Fruit fly (Drosophila melanogaster) whole organism, pupa: ENCODE measurements around the gene shv.

Experiments used
- CG10348 ChIP-seq: fragments of 200-800 bp; sonication (Bioruptor generic); IDR thresholded peaks from 2 replicates; pipeline ENCODE4 v1.3.6; 2022; ENCODE audit warnings: missing biosample characterization, missing genetic modification characterization
- CG12605 ChIP-seq: fragments of 200-800 bp; sonication (Bioruptor generic); IDR thresholded peaks from 2 replicates; pipeline ENCODE4 v1.3.6; 2022; ENCODE audit warnings: missing biosample characterization, missing genetic modification characterization
- CG13204 ChIP-seq: fragments of 200-800 bp; sonication (Bioruptor generic); optimal IDR thresholded peaks from 2 replicates; lab custom pipeline; 2018; ENCODE audit warnings: missing biosample characterization, mild to moderate bottlenecking, missing genetic modification characterization, moderate library complexity
- CG14655 ChIP-seq: fragments of 200-800 bp; sonication (Bioruptor generic); optimal IDR thresholded peaks from 3 replicates; lab custom pipeline; 2017; ENCODE audit warnings: mild to moderate bottlenecking, missing biosample characterization, missing genetic modification reagents, missing genetic modification characterization
- CG15710 ChIP-seq: fragments of 200-800 bp; sonication (Bioruptor generic); optimal IDR thresholded peaks from 2 replicates; lab custom pipeline; 2018; ENCODE audit warnings: missing biosample characterization, mild to moderate bottlenecking, missing genetic modification characterization, moderate library complexity
- CG17806 ChIP-seq: fragments of 200-800 bp; sonication (Bioruptor generic); optimal IDR thresholded peaks from 2 replicates; lab custom pipeline; 2018; ENCODE audit warnings: missing biosample characterization, mild to moderate bottlenecking, missing genetic modification characterization, moderate library complexity
- CG32121 ChIP-seq: fragments of 200-800 bp; sonication (Bioruptor generic); IDR thresholded peaks from 2 replicates; pipeline ENCODE4 v1.3.6; 2022; ENCODE audit warnings: missing biosample characterization, missing genetic modification characterization
- CG34367 ChIP-seq: fragments of 200-800 bp; sonication (Bioruptor generic); optimal IDR thresholded peaks from 2 replicates; lab custom pipeline; 2018; ENCODE audit warnings: missing biosample characterization, mild to moderate bottlenecking, missing genetic modification characterization
- CG4496 ChIP-seq: fragments of 200-800 bp; sonication (Bioruptor generic); IDR thresholded peaks from 3 replicates; pipeline ENCODE4 v1.3.6; 2022; ENCODE audit warnings: missing biosample characterization, missing genetic modification characterization
- CG8159 ChIP-seq: fragments of 200-800 bp; sonication (Bioruptor generic); optimal IDR thresholded peaks from 3 replicates; lab custom pipeline; 2018; ENCODE audit warnings: missing biosample characterization, mild to moderate bottlenecking, missing genetic modification characterization, moderate library complexity
- CG8301 ChIP-seq: fragments of 200-800 bp; sonication (Bioruptor generic); optimal IDR thresholded peaks from 2 replicates; lab custom pipeline; 2018; ENCODE audit warnings: missing biosample characterization, mild to moderate bottlenecking, missing genetic modification characterization
- CG9948 ChIP-seq: fragments of 200-800 bp; sonication (Bioruptor generic); optimal IDR thresholded peaks from 2 replicates; lab custom pipeline; 2018; ENCODE audit warnings: missing biosample characterization, mild to moderate bottlenecking, missing genetic modification characterization, moderate library complexity
- D1 ChIP-seq: fragments of 200-800 bp; sonication (Bioruptor generic); optimal IDR thresholded peaks from 2 replicates; lab custom pipeline; 2018; ENCODE audit warnings: missing biosample characterization, mild to moderate bottlenecking, missing genetic modification characterization, moderate library complexity
- EcR ChIP-seq: fragments of 200-800 bp; sonication (Bioruptor generic); optimal IDR thresholded peaks from 3 replicates; lab custom pipeline; 2019; ENCODE audit warnings: missing biosample characterization, missing genetic modification characterization, mild to moderate bottlenecking, moderate library complexity, missing genetic modification reagents
- Ets98B ChIP-seq: fragments of 200-800 bp; sonication (Bioruptor generic); IDR thresholded peaks from 2 replicates; pipeline ENCODE4 v1.3.6; 2022; ENCODE audit warnings: missing biosample characterization, missing genetic modification characterization
- Pif1A ChIP-seq: fragments of 200-800 bp; sonication (Bioruptor generic); optimal IDR thresholded peaks from 3 replicates; lab custom pipeline; 2016; ENCODE audit warnings: missing biosample characterization, missing genetic modification characterization
- Pif1B ChIP-seq: fragments of 200-800 bp; sonication (Bioruptor generic); optimal IDR thresholded peaks from 3 replicates; lab custom pipeline; 2016; ENCODE audit warnings: missing biosample characterization, missing genetic modification characterization
- Snoo ChIP-seq: fragments of 200-800 bp; sonication (Bioruptor generic); optimal IDR thresholded peaks from 3 replicates; lab custom pipeline; 2017; ENCODE audit warnings: missing biosample characterization, mild to moderate bottlenecking, missing genetic modification characterization, inconsistent platforms
- fd96Ca ChIP-seq: fragments of 200-800 bp; sonication (Bioruptor generic); IDR thresholded peaks from 3 replicates; pipeline ENCODE4 v1.3.6; 2022; ENCODE audit warnings: missing biosample characterization, missing genetic modification characterization
- gl ChIP-seq: fragments of 200-800 bp; sonication (Bioruptor generic); optimal IDR thresholded peaks from 2 replicates; lab custom pipeline; 2018; ENCODE audit warnings: missing biosample characterization, mild to moderate bottlenecking, missing genetic modification characterization
- rn ChIP-seq: fragments of 200-800 bp; sonication (Bioruptor generic); IDR thresholded peaks from 2 replicates; pipeline ENCODE4 v1.3.6; 2022; ENCODE audit warnings: missing biosample characterization, missing genetic modification characterization

Gene shv

dm6 chr2L:480196-480511 is 27.2 kb downstream of the shv start:
- TF ChIP-seq Ets98B (GFP tag; lab: Robert Waterston, UW): no peak
- TF ChIP-seq CG10348 (GFP tag; lab: Robert Waterston, UW): no peak
- TF ChIP-seq CG17806 (tag; lab: Kevin White, UChicago): no peak
- TF ChIP-seq CG32121 (GFP tag; lab: Robert Waterston, UW): no peak
- no peak for TF ChIP-seq CG9948
- TF ChIP-seq CG12605 (GFP tag; lab: Robert Waterston, UW): no peak
- TF ChIP-seq D1 (tag; lab: Kevin White, UChicago): no peak
- no peak for TF ChIP-seq rn (GFP tag; lab: Robert Waterston, UW)
- TF ChIP-seq CG4496 (GFP tag; lab: Robert Waterston, UW): no peak
- TF ChIP-seq CG8159 (tag; lab: Kevin White, UChicago): no peak
- no peak for TF ChIP-seq EcR (GFP tag; lab: Kevin White, UChicago)
- no peak for TF ChIP-seq CG34367 (tag; lab: Kevin White, UChicago)

- TF ChIP-seq D1 (tag; lab: Kevin White, UChicago) (peak; percentile 100), fd96Ca (GFP tag; lab: Robert Waterston, UW) (no peak), EcR (GFP tag; lab: Kevin White, UChicago) (peak; percentile 98), CG8301 (peak; percentile 100), CG14655 (peak; percentile 100), Ets98B (GFP tag; lab: Robert Waterston, UW) (no peak), Snoo (tag; lab: Kevin White, UChicago) (peak; percentile 100), CG4496 (GFP tag; lab: Robert Waterston, UW) (no peak), rn (GFP tag; lab: Robert Waterston, UW) (no peak), CG34367 (tag; lab: Kevin White, UChicago) (peak; percentile 100), CG12605 (GFP tag; lab: Robert Waterston, UW) (no peak), CG15710 (tag; lab: Kevin White, UChicago) (peak; percentile 100), CG32121 (GFP tag; lab: Robert Waterston, UW) (no peak), CG9948 (peak; percentile 100), CG10348 (GFP tag; lab: Robert Waterston, UW) (no peak), Pif1B (GFP tag; lab: Kevin White, UChicago) (peak; percentile 100), CG13204 (GFP tag; lab: Kevin White, UChicago) (peak; percentile 100), Pif1A (GFP tag; lab: Kevin White, UChicago) (peak; percentile 100), CG8159 (tag; lab: Kevin White, UChicago) (peak; percentile 100), gl (tag; lab: Kevin White, UChicago) (peak; percentile 99), CG17806 (tag; lab: Kevin White, UChicago) (peak; percentile 100)
These were observed 27.9 kb downstream of the shv start for dm6 chr2L:480638-481399.

DNA sequence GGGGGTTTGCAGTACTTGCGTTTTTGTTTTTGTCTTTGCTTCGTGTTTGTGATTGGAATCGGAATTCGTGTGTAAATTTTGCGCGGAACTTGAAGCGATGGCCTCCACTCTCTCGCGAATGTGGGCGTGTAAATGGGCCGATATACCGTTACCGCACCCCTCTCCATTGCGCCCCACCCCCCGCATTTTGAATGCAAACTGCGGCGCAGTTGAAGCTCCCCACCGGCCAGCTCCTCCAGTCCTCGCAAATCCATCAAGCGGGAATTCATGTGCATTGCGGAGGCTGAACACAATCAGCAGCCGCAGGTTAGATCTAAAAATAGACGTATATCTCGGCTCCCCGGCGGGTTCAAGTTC is 28.5 kb downstream of the shv start:
- TF ChIP-seq EcR (GFP tag; lab: Kevin White, UChicago): no peak
- no peak for TF ChIP-seq CG32121 (GFP tag; lab: Robert Waterston, UW)
- TF ChIP-seq Pif1A (GFP tag; lab: Kevin White, UChicago): no peak
- no peak for TF ChIP-seq CG10348 (GFP tag; lab: Robert Waterston, UW)
- no peak for TF ChIP-seq fd96Ca (GFP tag; lab: Robert Waterston, UW)
- no peak for TF ChIP-seq CG15710 (tag; lab: Kevin White, UChicago)
- TF ChIP-seq D1 (tag; lab: Kevin White, UChicago): no peak
- TF ChIP-seq, all 21 proteins: peak for 0

DNA sequence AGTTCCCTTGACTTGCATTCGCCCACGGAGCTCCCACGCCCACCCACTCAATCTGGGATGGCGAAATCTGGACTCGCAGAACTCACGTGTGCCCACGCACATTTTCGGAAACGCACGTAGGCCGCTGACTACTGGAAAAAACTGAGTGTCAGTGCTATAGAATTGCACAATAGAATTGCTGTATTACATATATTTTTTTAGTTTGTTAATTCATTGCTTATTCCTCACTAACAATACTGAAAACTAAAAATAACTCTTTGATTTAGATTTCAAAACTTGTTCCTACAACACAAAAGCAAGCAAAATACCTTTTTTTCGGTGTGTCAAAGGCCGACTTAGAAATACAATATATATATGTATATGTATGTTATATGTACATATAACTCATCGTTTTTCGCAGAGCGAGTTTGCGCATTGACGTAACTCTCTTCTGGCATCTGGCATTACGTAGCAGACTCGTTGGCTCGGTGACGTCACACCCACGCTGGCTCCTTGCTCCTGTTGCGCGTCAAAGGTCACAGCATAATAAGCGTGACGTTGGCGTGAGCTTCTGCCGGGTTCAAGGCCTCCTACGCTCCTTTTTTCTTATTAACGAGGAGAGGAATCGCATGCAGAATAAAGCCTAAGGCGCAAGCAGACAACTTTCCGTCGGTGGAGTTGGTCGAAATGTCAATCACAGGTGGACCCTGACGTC is 29.0 kb downstream of the shv start:
- TF ChIP-seq CG13204 (GFP tag; lab: Kevin White, UChicago) (no peak), CG12605 (GFP tag; lab: Robert Waterston, UW) (no peak), EcR (GFP tag; lab: Kevin White, UChicago) (no peak), CG14655 (peak; percentile 69), Pif1B (GFP tag; lab: Kevin White, UChicago) (peak; percentile 61), CG34367 (tag; lab: Kevin White, UChicago) (peak; percentile 43), Ets98B (GFP tag; lab: Robert Waterston, UW) (no peak), CG10348 (GFP tag; lab: Robert Waterston, UW) (no peak), Pif1A (GFP tag; lab: Kevin White, UChicago) (peak; percentile 60), CG8159 (tag; lab: Kevin White, UChicago) (peak; percentile 59), Snoo (tag; lab: Kevin White, UChicago) (no peak), CG4496 (GFP tag; lab: Robert Waterston, UW) (no peak), fd96Ca (GFP tag; lab: Robert Waterston, UW) (no peak), CG8301 (peak; percentile 71), CG17806 (tag; lab: Kevin White, UChicago) (peak; percentile 59), CG32121 (GFP tag; lab: Robert Waterston, UW) (no peak), CG9948 (peak; percentile 39), CG15710 (tag; lab: Kevin White, UChicago) (peak; percentile 52), D1 (tag; lab: Kevin White, UChicago) (no peak), gl (tag; lab: Kevin White, UChicago) (no peak), rn (GFP tag; lab: Robert Waterston, UW) (no peak)

DNA sequence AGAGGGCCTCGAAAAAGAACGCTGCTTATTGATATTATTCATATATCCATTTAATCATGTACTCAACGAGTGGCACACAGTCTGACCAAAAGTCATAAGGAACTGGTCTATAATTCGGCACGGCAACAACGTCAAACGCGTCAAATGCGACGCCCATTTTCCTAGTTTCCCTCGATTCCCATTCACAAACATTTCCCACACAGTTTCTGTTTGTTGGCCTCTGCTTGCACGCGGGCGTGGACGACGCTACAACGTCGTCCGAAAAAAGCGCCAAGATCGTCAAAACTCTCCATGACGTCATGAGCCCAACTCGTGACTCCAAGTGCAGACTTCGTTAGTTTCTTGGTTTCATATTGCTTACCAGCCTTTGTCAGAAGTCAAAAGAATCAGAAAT is 29.5 kb downstream of the shv start:
- TF ChIP-seq CG9948 (no peak), CG8301 (no peak), rn (GFP tag; lab: Robert Waterston, UW) (no peak), Pif1B (GFP tag; lab: Kevin White, UChicago) (no peak), gl (tag; lab: Kevin White, UChicago) (no peak), D1 (tag; lab: Kevin White, UChicago) (no peak), CG4496 (GFP tag; lab: Robert Waterston, UW) (no peak), CG34367 (tag; lab: Kevin White, UChicago) (no peak), CG12605 (GFP tag; lab: Robert Waterston, UW) (no peak), EcR (GFP tag; lab: Kevin White, UChicago) (no peak), CG14655 (no peak), CG32121 (GFP tag; lab: Robert Waterston, UW) (no peak)
- TF ChIP-seq, all 21 proteins: peak for 0
